Fruit fly (Drosophila melanogaster) whole organism, adult: ENCODE results near the gene kz.

ENCODE experiments used
- CG11617 ChIP-seq: fragments of 200-800 bp; sonication (Bioruptor generic); optimal IDR thresholded peaks from 2 replicates; lab custom pipeline; 2017; ENCODE audit warnings: mild to moderate bottlenecking, missing biosample characterization, missing genetic modification reagents, missing genetic modification characterization
- CG12768 ChIP-seq: fragments of 200-800 bp; sonication (Bioruptor generic); optimal IDR thresholded peaks from 2 replicates; lab custom pipeline; 2017; ENCODE audit warnings: missing biosample characterization, missing genetic modification characterization, mild to moderate bottlenecking, moderate library complexity, missing genetic modification reagents
- CG14711 ChIP-seq: fragments of 200-800 bp; sonication (Bioruptor generic); optimal IDR thresholded peaks from 2 replicates; lab custom pipeline; 2018; ENCODE audit warnings: missing biosample characterization, mild to moderate bottlenecking, missing genetic modification characterization, moderate library complexity
- CG1620 ChIP-seq: fragments of 200-800 bp; sonication (Bioruptor generic); optimal IDR thresholded peaks from 2 replicates; lab custom pipeline; 2016; ENCODE audit warnings: missing biosample characterization, missing genetic modification characterization
- CG33017 ChIP-seq: fragments of 200-800 bp; sonication (Bioruptor generic); optimal IDR thresholded peaks from 2 replicates; lab custom pipeline; 2018; ENCODE audit warnings: missing biosample characterization, mild to moderate bottlenecking, missing genetic modification characterization, moderate library complexity
- CG5204 ChIP-seq: fragments of 200-800 bp; sonication (Bioruptor generic); optimal IDR thresholded peaks from 2 replicates; lab custom pipeline; 2016; ENCODE audit warnings: missing biosample characterization, missing genetic modification characterization
- CG7045 ChIP-seq: fragments of 200-800 bp; sonication (Bioruptor generic); optimal IDR thresholded peaks from 2 replicates; lab custom pipeline; 2017; ENCODE audit warnings: missing biosample characterization, mild to moderate bottlenecking, missing genetic modification characterization
- CG7101 ChIP-seq: fragments of 200-800 bp; sonication (Bioruptor generic); optimal IDR thresholded peaks from 2 replicates; lab custom pipeline; 2018; ENCODE audit warnings: missing biosample characterization, mild to moderate bottlenecking, missing genetic modification characterization, moderate library complexity
- Clk ChIP-seq: fragments of 200-800 bp; sonication (Bioruptor generic); optimal IDR thresholded peaks from 2 replicates; lab custom pipeline; 2017; ENCODE audit warnings: missing biosample characterization, missing genetic modification characterization
- Crg-1 ChIP-seq: fragments of 200-800 bp; sonication (Bioruptor generic); optimal IDR thresholded peaks from 2 replicates; lab custom pipeline; 2016; ENCODE audit warnings: missing biosample characterization, missing genetic modification characterization
- Hr96 ChIP-seq: fragments of 200-800 bp; sonication (Bioruptor generic); optimal IDR thresholded peaks from 2 replicates; lab custom pipeline; 2016; ENCODE audit warnings: missing biosample characterization, missing genetic modification characterization
- Mnt ChIP-seq: fragments of 200-800 bp; sonication (Bioruptor generic); optimal IDR thresholded peaks from 2 replicates; lab custom pipeline; 2016; ENCODE audit warnings: missing biosample characterization, mild to moderate bottlenecking, missing genetic modification characterization
- bab1 ChIP-seq: fragments of 200-800 bp; sonication (Bioruptor generic); optimal IDR thresholded peaks from 3 replicates; lab custom pipeline; 2019; ENCODE audit warnings: missing biosample characterization, mild to moderate bottlenecking, missing genetic modification characterization, moderate library complexity
- cic ChIP-seq: fragments of 200-800 bp; sonication (Bioruptor generic); optimal IDR thresholded peaks from 2 replicates; lab custom pipeline; 2017; ENCODE audit warnings: missing biosample characterization, mild to moderate bottlenecking, missing genetic modification characterization, moderate library complexity
- cnc ChIP-seq, 2 experiments: fragments of >200 bp; optimal IDR thresholded peaks; 2 replicates each; lab custom pipeline; 2017
- kay ChIP-seq: fragments of 200-800 bp; sonication (Bioruptor generic); peaks from one replicate; lab custom pipeline; 2016; ENCODE audit warnings: missing biosample characterization, missing genetic modification characterization, borderline replicate concordance
- ovo ChIP-seq: fragments of 200-800 bp; sonication (Bioruptor generic); optimal IDR thresholded peaks from 2 replicates; lab custom pipeline; 2016; ENCODE audit warnings: missing biosample characterization, missing genetic modification characterization
- pad ChIP-seq: fragments of 200-800 bp; sonication (Bioruptor generic); optimal IDR thresholded peaks from 3 replicates; lab custom pipeline; 2017; ENCODE audit warnings: missing biosample characterization, missing genetic modification characterization, mild to moderate bottlenecking, moderate library complexity, missing genetic modification reagents
- tj ChIP-seq: fragments of 200-800 bp; sonication (Bioruptor generic); optimal IDR thresholded peaks from 3 replicates; lab custom pipeline; 2017; ENCODE audit warnings: missing biosample characterization, mild to moderate bottlenecking, missing genetic modification characterization, moderate library complexity
- toe ChIP-seq: fragments of 200-800 bp; sonication (Bioruptor generic); optimal IDR thresholded peaks from 2 replicates; lab custom pipeline; 2016; ENCODE audit warnings: missing biosample characterization, missing genetic modification characterization

Gene kz

DNA sequence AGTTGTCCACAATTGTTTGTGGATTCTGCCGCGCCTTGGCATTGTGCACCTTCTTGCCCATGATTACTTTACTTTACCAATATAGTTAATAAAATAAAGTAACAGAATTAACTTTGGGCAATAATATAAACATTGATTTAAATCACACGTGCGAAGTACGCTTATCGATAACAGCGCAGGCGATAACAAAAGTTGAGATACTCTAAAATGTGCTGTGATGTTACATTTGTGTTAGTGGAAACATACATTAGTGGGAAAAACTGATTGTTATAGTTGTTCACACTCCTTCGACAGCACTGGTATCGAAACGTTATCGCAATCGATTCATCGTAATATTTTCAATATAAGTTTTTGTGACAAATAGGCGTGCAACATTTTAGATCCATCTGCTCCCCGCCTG lies at the start of gene kz:
Gene kz (minus strand): TSS at position 194 of the 400 bp plus-strand sequence.
- TF ChIP-seq CG1620 (no peak), toe (GFP tag; lab: Kevin White, UChicago) (no peak), kay (no peak), CG11617 (GFP tag; lab: Kevin White, UChicago) (no peak), bab1 (GFP tag; lab: Kevin White, UChicago) (peak; percentile 10), ovo (GFP tag; lab: Kevin White, UChicago) (no peak), Mnt (GFP tag; lab: Kevin White, UChicago) (peak; percentile 100), Hr96 (GFP tag; lab: Kevin White, UChicago) (no peak), tj (GFP tag; lab: Kevin White, UChicago) (no peak), CG5204 (no peak), CG7101 (no peak), Clk (GFP tag; lab: Kevin White, UChicago) (no peak), cic (GFP tag; lab: Kevin White, UChicago) (no peak), pad (GFP tag; lab: Kevin White, UChicago) (no peak), CG7045 (GFP tag; lab: Kevin White, UChicago) (no peak), CG33017 (no peak)

DNA sequence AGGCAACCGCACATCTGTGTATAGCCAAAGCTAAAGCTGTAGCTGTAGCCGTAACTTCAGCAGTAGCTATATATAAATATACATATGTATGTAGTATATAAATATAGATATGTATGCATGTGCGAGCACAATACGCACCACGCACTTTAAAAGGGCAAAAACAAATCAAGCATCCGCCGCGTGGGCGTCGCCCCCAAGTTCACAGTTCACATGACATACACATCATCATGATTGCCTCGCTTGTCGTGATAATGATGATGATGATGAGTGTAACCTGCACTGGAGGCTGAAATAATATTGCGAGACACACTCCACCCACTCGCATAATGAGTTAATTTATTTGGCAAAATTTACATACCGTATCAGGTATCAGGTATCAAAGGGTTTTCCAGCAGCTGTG lies 49.2 kb upstream of the kz start:
- TF ChIP-seq CG7045 (GFP tag; lab: Kevin White, UChicago) (no peak), Crg-1 (GFP tag; lab: Kevin White, UChicago) (no peak), toe (GFP tag; lab: Kevin White, UChicago) (no peak), Mnt (GFP tag; lab: Kevin White, UChicago) (no peak), cic (GFP tag; lab: Kevin White, UChicago) (no peak), kay (no peak), CG14711 (no peak), bab1 (GFP tag; lab: Kevin White, UChicago) (no peak), ovo (GFP tag; lab: Kevin White, UChicago) (no peak), CG12768 (no peak)

DNA sequence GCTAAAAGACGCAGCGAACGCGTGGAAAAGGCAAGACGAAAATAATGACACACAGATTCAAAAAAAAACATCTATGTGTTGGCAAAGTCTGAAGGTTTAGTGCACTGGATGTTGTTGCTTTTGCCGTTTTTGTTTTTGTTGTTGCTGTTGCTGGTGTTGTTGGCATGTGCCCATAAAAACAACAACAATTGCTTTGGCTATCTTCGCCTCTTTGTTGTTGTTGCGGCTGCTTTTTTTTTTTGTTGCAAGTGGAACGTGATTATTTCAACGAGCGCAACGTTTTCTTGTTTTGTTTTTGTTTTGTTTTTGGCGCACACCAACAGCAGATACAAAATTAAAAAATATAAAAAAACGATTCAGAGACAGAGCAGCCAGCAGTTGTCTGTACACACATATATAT lies 47.3 kb upstream of the kz start:
- TF ChIP-seq cnc (optimal IDR thresholded peaks at IDR 0.05; lab: Kevin White, UChicago) (no peak), bab1 (GFP tag; lab: Kevin White, UChicago) (peak; percentile 23), tj (GFP tag; lab: Kevin White, UChicago) (peak; percentile 22), CG33017 (no peak), ovo (GFP tag; lab: Kevin White, UChicago) (no peak)

DNA sequence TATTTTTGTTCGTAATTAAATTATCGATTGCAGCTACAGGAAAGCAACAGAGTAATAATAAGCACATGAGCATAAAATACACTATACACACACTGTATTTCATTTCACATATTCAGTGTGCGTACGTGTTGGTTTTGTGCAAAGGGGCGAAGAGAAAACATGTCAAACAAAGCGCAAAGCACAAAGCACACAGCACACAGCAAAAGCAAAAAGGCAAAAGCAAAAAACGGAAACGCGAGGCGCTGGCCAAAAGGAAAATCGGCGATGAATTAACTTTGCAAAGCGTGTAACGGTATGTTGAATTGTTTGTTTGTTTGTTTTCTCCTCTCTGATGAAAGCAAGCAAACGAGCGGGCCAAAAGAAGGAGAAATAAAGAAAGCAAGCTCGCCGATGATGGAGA lies 46.5 kb upstream of the kz start:
- TF ChIP-seq Hr96 (GFP tag; lab: Kevin White, UChicago) = no peak

DNA sequence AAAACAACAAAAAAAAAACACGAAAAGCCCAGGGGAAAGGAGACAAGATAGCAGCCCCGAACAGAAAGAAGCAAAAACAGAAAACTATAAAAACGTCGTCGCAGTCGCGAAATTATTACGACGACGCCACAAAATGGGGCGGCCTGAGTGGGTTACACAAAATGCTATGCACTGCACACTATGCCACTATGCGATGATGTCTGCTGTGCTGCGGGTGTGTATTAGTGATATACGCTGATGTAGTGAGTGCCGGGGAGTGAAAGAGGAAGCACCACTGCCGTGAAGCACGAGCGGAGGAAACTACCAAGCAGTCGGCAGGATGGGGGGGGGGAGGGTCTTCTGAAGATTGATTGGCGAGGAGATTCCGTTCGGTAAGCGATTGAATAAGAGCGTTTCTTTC lies 45.1 kb upstream of the kz start:
- TF ChIP-seq CG7101 = no peak
- TF ChIP-seq CG33017 = no peak
- no peak for TF ChIP-seq Crg-1 (GFP tag; lab: Kevin White, UChicago)
- TF ChIP-seq tj (GFP tag; lab: Kevin White, UChicago) = peak; percentile 32
- no peak for TF ChIP-seq CG5204

DNA sequence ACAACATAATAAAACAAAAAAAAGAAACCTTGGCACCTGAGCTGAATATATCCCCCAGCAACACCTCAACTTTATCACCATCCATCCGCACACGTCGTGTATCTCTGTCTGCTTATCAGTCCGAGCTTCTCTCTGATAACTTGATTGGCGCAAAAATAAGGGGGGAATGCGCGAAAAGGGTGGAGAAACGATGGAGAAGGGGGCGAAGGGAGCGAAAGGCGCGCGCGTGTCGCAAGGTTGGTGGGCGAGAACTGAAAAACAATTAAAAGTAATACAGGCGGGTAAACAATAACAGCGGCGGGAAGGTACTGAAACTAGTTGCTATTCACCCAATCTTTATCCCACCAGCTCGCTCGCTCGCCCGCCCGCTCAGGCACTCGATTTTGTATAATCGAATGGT lies 44.4 kb upstream of the kz start:
- TF ChIP-seq CG12768 (no peak), cic (GFP tag; lab: Kevin White, UChicago) (peak; percentile 62), pad (GFP tag; lab: Kevin White, UChicago) (peak; percentile 11), Mnt (GFP tag; lab: Kevin White, UChicago) (peak; percentile 79)

DNA sequence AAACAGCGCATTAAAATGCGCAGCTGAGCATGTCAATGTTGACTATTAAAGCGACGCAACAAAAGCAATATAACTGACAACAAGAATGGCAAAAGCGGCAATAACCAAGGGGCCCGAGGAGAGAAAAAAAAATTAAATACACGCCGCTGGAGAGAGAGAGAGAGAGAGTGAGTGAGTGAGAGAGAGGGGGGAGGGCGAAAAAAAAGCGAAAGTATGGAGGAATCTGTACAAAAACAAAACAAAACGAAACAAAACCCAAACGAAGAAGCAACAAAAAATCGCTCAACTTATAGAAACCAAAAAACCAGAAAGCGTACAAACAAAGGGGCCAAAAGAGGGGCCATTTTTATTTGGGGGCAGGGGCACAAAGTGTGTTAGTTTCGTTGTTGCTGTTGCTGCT lies 41.6 kb upstream of the kz start:
- no peak for TF ChIP-seq bab1 (GFP tag; lab: Kevin White, UChicago)
- no peak for TF ChIP-seq CG1620
- TF ChIP-seq tj (GFP tag; lab: Kevin White, UChicago) = no peak
- no peak for TF ChIP-seq Mnt (GFP tag; lab: Kevin White, UChicago)
- TF ChIP-seq CG12768 = no peak
- no peak for TF ChIP-seq cnc (optimal IDR thresholded peaks at IDR 0.05; lab: Kevin White, UChicago)
- TF ChIP-seq Hr96 (GFP tag; lab: Kevin White, UChicago) = no peak
- no peak for TF ChIP-seq ovo (GFP tag; lab: Kevin White, UChicago)
- no peak for TF ChIP-seq pad (GFP tag; lab: Kevin White, UChicago)
- TF ChIP-seq CG5204 = no peak
- TF ChIP-seq Clk (GFP tag; lab: Kevin White, UChicago) = no peak
- no peak for TF ChIP-seq Crg-1 (GFP tag; lab: Kevin White, UChicago)
- no peak for TF ChIP-seq CG14711
- no peak for TF ChIP-seq toe (GFP tag; lab: Kevin White, UChicago)
- TF ChIP-seq CG7101 = no peak
- no peak for TF ChIP-seq kay

DNA sequence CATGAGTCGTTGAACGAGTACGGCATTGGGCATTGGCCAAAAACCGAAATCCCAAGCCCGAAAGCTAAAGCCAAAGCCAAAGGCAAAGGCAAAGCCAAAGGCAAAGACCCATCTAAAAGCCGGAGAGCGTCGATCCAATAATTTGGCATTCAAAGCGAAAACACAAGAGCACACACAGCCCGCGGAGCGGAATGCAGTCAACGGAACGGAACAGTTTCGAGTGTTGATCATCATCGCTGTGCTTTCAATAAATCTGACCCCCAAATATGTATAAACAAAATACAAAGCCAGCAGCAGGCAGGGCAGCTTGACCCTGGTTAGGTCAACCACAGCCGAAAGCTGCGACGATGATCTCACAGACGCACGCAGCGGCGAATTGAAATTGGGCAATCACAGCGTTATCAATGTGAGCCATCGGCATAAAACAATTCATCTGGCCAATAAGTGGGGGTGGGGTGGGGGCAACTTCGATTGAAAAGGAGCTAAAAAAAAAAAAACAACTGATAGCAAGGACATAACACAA lies 37.0 kb upstream of the kz start:
- TF ChIP-seq bab1 (GFP tag; lab: Kevin White, UChicago) (no peak), tj (GFP tag; lab: Kevin White, UChicago) (no peak), CG5204 (no peak), cnc (optimal IDR thresholded peaks at IDR 0.05; lab: Kevin White, UChicago) (no peak), CG14711 (no peak), CG11617 (GFP tag; lab: Kevin White, UChicago) (no peak), CG33017 (no peak), toe (GFP tag; lab: Kevin White, UChicago) (no peak), Mnt (GFP tag; lab: Kevin White, UChicago) (no peak), CG7101 (no peak), Hr96 (GFP tag; lab: Kevin White, UChicago) (no peak), pad (GFP tag; lab: Kevin White, UChicago) (no peak), CG7045 (GFP tag; lab: Kevin White, UChicago) (no peak), kay (no peak), ovo (GFP tag; lab: Kevin White, UChicago) (no peak), cic (GFP tag; lab: Kevin White, UChicago) (no peak), Clk (GFP tag; lab: Kevin White, UChicago) (no peak)
